Worm (Caenorhabditis elegans) whole organism, L1 larva: ENCODE measurements around the gene C16D9.6.

Experiments used
- aly-2 ChIP-seq: fragments of 150-350 bp; optimal IDR thresholded peaks from 2 replicates; lab custom pipeline; 2014; ENCODE audit warnings: missing biosample characterization, missing genetic modification characterization
- ama-1 ChIP-seq: fragments of 150-350 bp; optimal IDR thresholded peaks from 2 replicates; lab custom pipeline; 2014
- ceh-8 ChIP-seq: fragments of 200-800 bp; sonication (Bioruptor generic); optimal IDR thresholded peaks from 2 replicates; lab custom pipeline; 2018; ENCODE audit warnings: mild to moderate bottlenecking, missing genetic modification characterization, moderate library complexity, missing compliant biosample characterization
- ces-1 ChIP-seq: fragments of 150-350 bp; optimal IDR thresholded peaks from 2 replicates; lab custom pipeline; 2014; ENCODE audit warnings: missing biosample characterization, missing genetic modification reagents, missing genetic modification characterization
- efl-1 ChIP-seq, 4 experiments: fragments of 150-350 bp; optimal IDR thresholded peaks in 3 of 4; peaks in 1 of 4; 1 replicate in 1 of 4; 2 replicates in 3 of 4; lab custom pipeline; 2014; ENCODE audit warnings: missing biosample characterization in 2 of 4, missing genetic modification characterization in 2 of 4, missing genetic modification reagents in 2 of 4
- efl-3 ChIP-seq: fragments of 200-800 bp; sonication (Bioruptor generic); optimal IDR thresholded peaks from 2 replicates; lab custom pipeline; 2018; ENCODE audit warnings: mild to moderate bottlenecking, missing genetic modification characterization, missing compliant biosample characterization
- egl-13 ChIP-seq: sonication (generic microtip); optimal IDR thresholded peaks from 2 replicates; lab custom pipeline; 2016; ENCODE audit warnings: missing genotype, missing genetic modification reagents, missing genetic modification characterization, missing compliant biosample characterization
- elt-2 ChIP-seq: sonication (generic microtip); optimal IDR thresholded peaks from 2 replicates; lab custom pipeline; 2016; ENCODE audit warnings: missing genetic modification characterization, mild to moderate bottlenecking, inconsistent platforms, missing compliant biosample characterization, missing genetic modification reagents
- fkh-10 ChIP-seq: sonication (generic microtip); optimal IDR thresholded peaks from 2 replicates; lab custom pipeline; 2017; ENCODE audit warnings: missing biosample characterization, missing genetic modification reagents, missing genetic modification characterization
- fkh-4 ChIP-seq: sonication (generic microtip); optimal IDR thresholded peaks from 2 replicates; lab custom pipeline; 2016; ENCODE audit warnings: missing compliant biosample characterization, missing genetic modification characterization, borderline replicate concordance
- fkh-8 ChIP-seq: sonication (generic microtip); optimal IDR thresholded peaks from 2 replicates; lab custom pipeline; 2016; ENCODE audit warnings: mild to moderate bottlenecking, missing genetic modification characterization, missing compliant biosample characterization
- grh-1 ChIP-seq: fragments of 200-800 bp; sonication (Bioruptor generic); IDR thresholded peaks from 2 replicates; pipeline ENCODE4 v1.3.6; 2022; ENCODE audit warnings: missing genetic modification reagents, missing genetic modification characterization, missing compliant biosample characterization
- jun-1 ChIP-seq: fragments of 150-350 bp; optimal IDR thresholded peaks from 2 replicates; lab custom pipeline; 2014; ENCODE audit warnings: missing biosample characterization, missing genetic modification reagents, missing genetic modification characterization
- lin-13 ChIP-seq: fragments of 150-350 bp; optimal IDR thresholded peaks from 2 replicates; lab custom pipeline; 2014; ENCODE audit warnings: missing biosample characterization, missing genetic modification reagents, missing genetic modification characterization
- lin-35 ChIP-seq, 2 experiments: fragments of 150-350 bp; optimal IDR thresholded peaks; 2 replicates each; lab custom pipeline; 2014; ENCODE audit warnings: missing biosample characterization in 2 of 2, missing genetic modification characterization in 2 of 2, missing genetic modification reagents in 2 of 2
- lsy-2 ChIP-seq, 2 experiments: fragments of 150-350 bp; optimal IDR thresholded peaks; 2 replicates each; lab custom pipeline; 2014; ENCODE audit warnings: missing biosample characterization in 2 of 2, missing genetic modification characterization in 2 of 2
- mab-9 ChIP-seq: fragments of 200-800 bp; sonication (Bioruptor generic); IDR thresholded peaks from 2 replicates; pipeline ENCODE4 v1.3.6; 2022; ENCODE audit warnings: missing genetic modification reagents, missing genetic modification characterization, missing compliant biosample characterization
- mef-2 ChIP-seq: fragments of 150-350 bp; optimal IDR thresholded peaks from 2 replicates; lab custom pipeline; 2014; ENCODE audit warnings: missing biosample characterization, missing genetic modification characterization
- nhr-12 ChIP-seq: sonication (generic microtip); optimal IDR thresholded peaks from 2 replicates; lab custom pipeline; 2017; ENCODE audit warnings: missing biosample characterization, missing genetic modification characterization
- nhr-47 ChIP-seq: sonication (generic microtip); optimal IDR thresholded peaks from 2 replicates; lab custom pipeline; 2016; ENCODE audit warnings: mild to moderate bottlenecking, missing genetic modification characterization, moderate library complexity, missing compliant biosample characterization
- nhr-71 ChIP-seq: sonication (generic microtip); optimal IDR thresholded peaks from 2 replicates; lab custom pipeline; 2016; ENCODE audit warnings: mild to moderate bottlenecking, missing genetic modification characterization, moderate library complexity, missing compliant biosample characterization
- nhr-85 ChIP-seq: sonication (generic microtip); peaks from one replicate; lab custom pipeline; 2016; ENCODE audit warnings: missing genetic modification characterization, inconsistent platforms, missing compliant biosample characterization
- pag-3 ChIP-seq: sonication (generic microtip); optimal IDR thresholded peaks from 2 replicates; lab custom pipeline; 2017; ENCODE audit warnings: missing genetic modification characterization, mild to moderate bottlenecking, missing compliant biosample characterization, antibody characterized with exemption, borderline replicate concordance; ENCODE audit not compliant: insufficient read depth
- rnt-1 ChIP-seq: sonication (generic microtip); optimal IDR thresholded peaks from 2 replicates; lab custom pipeline; 2016; ENCODE audit warnings: mild to moderate bottlenecking, missing genetic modification characterization, moderate library complexity, missing compliant biosample characterization
- snpc-4 ChIP-seq: fragments of 150-350 bp; optimal IDR thresholded peaks from 2 replicates; lab custom pipeline; 2014; ENCODE audit warnings: missing biosample characterization, missing genetic modification characterization
- sox-4 ChIP-seq: sonication (generic microtip); optimal IDR thresholded peaks from 2 replicates; lab custom pipeline; 2016; ENCODE audit warnings: missing genetic modification characterization, missing compliant biosample characterization
- sup-37 ChIP-seq: fragments of 200-800 bp; sonication (Bioruptor generic); optimal IDR thresholded peaks from 2 replicates; lab custom pipeline; 2018; ENCODE audit warnings: mild to moderate bottlenecking, missing genetic modification characterization, missing compliant biosample characterization
- tbx-2 ChIP-seq: sonication (generic microtip); optimal IDR thresholded peaks from 2 replicates; lab custom pipeline; 2016; ENCODE audit warnings: missing genetic modification characterization, missing compliant biosample characterization
- unc-30 ChIP-seq: sonication (generic microtip); optimal IDR thresholded peaks from 2 replicates; lab custom pipeline; 2017; ENCODE audit warnings: missing biosample characterization, missing genetic modification characterization
- unc-98 ChIP-seq: fragments of 200-800 bp; sonication (Bioruptor generic); IDR thresholded peaks from 2 replicates; pipeline ENCODE4 v1.3.6; 2022; ENCODE audit warnings: missing genetic modification characterization, missing compliant biosample characterization
- vab-15 ChIP-seq: sonication (generic microtip); optimal IDR thresholded peaks from 2 replicates; lab custom pipeline; 2017; ENCODE audit warnings: missing genotype, mild to moderate bottlenecking, missing genetic modification characterization, missing compliant biosample characterization
- ztf-11 ChIP-seq, 2 experiments: sonication (generic microtip); optimal IDR thresholded peaks; 2 replicates each; lab custom pipeline; 2016 to 2017; ENCODE audit warnings: missing genetic modification characterization in 2 of 2, missing biosample characterization in 1 of 2, missing compliant biosample characterization in 1 of 2
- ztf-4 ChIP-seq: fragments of 150-350 bp; optimal IDR thresholded peaks from 2 replicates; lab custom pipeline; 2014; ENCODE audit warnings: missing biosample characterization, missing genetic modification characterization

C16D9.6 gene

DNA sequence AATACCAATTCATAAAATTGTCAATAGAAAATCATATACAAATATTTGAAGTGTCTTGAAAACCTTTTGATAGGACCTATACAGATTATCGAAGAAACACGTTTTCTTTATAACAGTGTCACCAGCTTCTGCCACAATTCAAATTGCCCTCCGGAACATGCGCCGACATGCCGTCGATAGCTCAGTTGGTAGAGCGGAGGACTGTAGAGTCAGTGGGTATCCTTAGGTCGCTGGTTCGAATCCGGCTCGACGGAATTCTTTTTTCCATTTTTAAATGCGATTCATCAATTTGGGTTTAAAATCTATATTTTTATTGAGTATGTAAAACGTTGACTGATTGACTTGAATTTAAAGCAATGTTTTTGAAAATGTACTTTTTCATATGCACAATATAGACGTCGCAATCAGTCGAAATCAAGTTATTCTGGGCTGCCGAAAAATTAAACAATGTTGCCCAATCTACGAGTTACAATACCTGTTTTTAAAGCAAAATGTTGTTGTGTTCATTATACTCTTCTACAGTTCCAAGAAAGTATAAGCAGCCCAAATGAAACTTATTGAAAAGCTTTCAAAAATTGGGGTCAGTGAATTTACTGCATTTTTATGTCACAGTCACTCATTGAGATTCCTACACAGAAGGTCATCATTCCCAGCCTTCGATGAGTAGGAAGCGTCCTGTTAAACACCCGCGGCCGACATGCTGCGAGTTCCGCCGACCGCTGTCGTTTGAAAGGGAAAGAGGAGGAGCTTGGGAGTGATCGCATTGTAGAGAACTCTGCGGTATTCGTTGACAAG is 2.6 kb downstream of the C16D9.6 start (continued):
- TF ChIP-seq sox-4 (tag; lab: Kevin White, UChicago), result no peak
- TF ChIP-seq lsy-2 (tag; optimal IDR thresholded peaks at IDR 0.05; lab: Kevin White, UChicago), result peak; percentile 18 to 70
- peak; percentile 34 for TF ChIP-seq sup-37 (GFP tag; lab: Kevin White, UChicago)
- TF ChIP-seq mab-9 (GFP tag; lab: Robert Waterston, UW), result 0 out of 2 replicates have a peak, but pooled peaks have one; percentile 26
- TF ChIP-seq nhr-85 (tag; lab: Kevin White, UChicago), result peak; percentile 92
- TF ChIP-seq efl-3 (GFP tag; lab: Kevin White, UChicago), result peak; percentile 36
- TF ChIP-seq egl-13 (tag; lab: Kevin White, UChicago), result no peak
- TF ChIP-seq grh-1 (GFP tag; lab: Robert Waterston, UW), result peak; percentile 66; the same call in 1 of the 2 replicates
- TF ChIP-seq nhr-71 (tag; lab: Kevin White, UChicago), result peak; percentile 90
- no peak for TF ChIP-seq ces-1 (GFP tag; lab: Kevin White, UChicago)
- peak; percentile 99 for TF ChIP-seq snpc-4 (tag; lab: Kevin White, UChicago)
- peak in 1 of 2 experiments; percentile 46 for TF ChIP-seq ztf-11 (tag; optimal IDR thresholded peaks at IDR 0.05; lab: Kevin White, UChicago)
- no peak for TF ChIP-seq unc-30
- peak in 1 of 2 experiments; percentile 62 for TF ChIP-seq lin-35 (GFP tag; optimal IDR thresholded peaks at IDR 0.05; lab: Kevin White, UChicago)
- TF ChIP-seq rnt-1 (tag; lab: Kevin White, UChicago), result peak; percentile 95
- peak; percentile 18 for TF ChIP-seq fkh-4 (tag; lab: Kevin White, UChicago)
- TF ChIP-seq vab-15 (tag; lab: Kevin White, UChicago), result no peak
- peak; percentile 90 for TF ChIP-seq nhr-47

DNA sequence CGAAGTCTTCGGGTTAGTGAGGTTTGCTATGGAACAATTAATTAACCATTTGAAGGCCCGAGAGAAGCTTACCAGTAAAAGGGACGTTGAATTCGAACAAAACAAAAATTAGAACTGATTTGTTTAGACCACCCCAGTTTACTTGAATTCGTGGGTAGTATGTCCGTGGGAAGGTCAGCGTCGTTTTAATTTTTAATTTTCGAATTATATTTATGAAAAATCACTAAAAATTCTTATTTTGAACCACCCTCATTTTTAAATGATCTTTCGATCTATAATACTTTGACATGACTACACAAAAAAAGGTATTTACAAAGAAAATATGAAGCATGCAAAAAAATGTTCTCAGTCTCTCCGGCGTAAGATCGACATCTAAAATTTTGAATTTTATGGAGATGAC is 4.7 kb downstream of the C16D9.6 start, which contains the start of gene C16D9.5:
TSS of gene C16D9.5 (minus strand) at position 101 of the 400 bp plus-strand sequence.
- TF ChIP-seq nhr-12 (tag; lab: Kevin White, UChicago), result no peak
- TF ChIP-seq tbx-2 (tag; lab: Kevin White, UChicago), result no peak
- no peak for TF ChIP-seq lin-35 (GFP tag; optimal IDR thresholded peaks at IDR 0.05; lab: Kevin White, UChicago)
- no peak for TF ChIP-seq mef-2 (tag; lab: Kevin White, UChicago)
- no peak for TF ChIP-seq fkh-8 (tag; lab: Kevin White, UChicago)
- no peak for TF ChIP-seq rnt-1 (tag; lab: Kevin White, UChicago)
- TF ChIP-seq aly-2, result no peak
- TF ChIP-seq grh-1 (GFP tag; lab: Robert Waterston, UW), result no peak
- TF ChIP-seq ztf-4, result no peak

DNA sequence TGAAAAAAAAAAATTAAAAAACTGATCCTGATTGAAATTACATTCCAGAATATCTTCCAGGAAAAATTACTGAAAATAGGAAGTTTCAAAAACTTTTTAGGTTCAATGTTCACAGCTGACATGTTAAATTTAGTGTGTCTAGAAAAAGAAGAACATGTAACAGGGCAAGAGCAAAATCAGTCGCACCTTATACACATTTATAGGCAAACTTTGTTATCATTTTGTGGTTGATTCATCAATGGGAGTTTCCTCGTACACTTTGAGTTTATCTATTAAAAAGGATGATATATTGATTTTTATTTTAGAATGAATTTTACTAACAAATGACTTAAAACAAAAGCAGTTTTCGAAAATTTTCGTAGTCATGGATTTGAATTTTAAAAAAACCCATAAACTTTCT is 6.9 kb downstream of the C16D9.6 start:
- TF ChIP-seq nhr-47 (no peak), pag-3 (no peak), elt-2 (tag; lab: Kevin White, UChicago) (peak; percentile 45)

DNA sequence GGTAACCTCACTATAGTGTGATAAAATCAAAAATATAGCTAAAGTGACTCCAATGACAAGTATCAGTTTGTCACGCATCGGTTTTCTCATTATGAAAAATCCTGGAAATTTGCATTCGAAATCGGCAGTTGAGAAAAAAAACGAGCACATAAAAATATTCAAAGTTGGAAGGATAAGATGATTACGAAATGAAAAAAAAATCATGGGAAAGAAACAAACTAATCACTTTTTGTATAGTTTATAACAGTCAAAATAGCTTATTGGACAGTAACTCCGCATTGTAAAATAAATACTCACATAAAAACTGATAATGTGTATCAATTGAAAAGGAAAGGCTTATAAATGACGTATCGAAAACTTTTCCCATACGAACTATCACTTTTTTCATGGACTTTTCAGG is 7.3 kb downstream of the C16D9.6 start, which contains the start of gene C16D9.4:
TSS of gene C16D9.4 (minus strand) at position 101 of the 400 bp plus-strand sequence.
- TF ChIP-seq fkh-10 (GFP tag; lab: Kevin White, UChicago) (no peak), unc-98 (no peak), ama-1 (lab: Kevin White, UChicago) (no peak), rnt-1 (tag; lab: Kevin White, UChicago) (no peak), jun-1 (tag; lab: Kevin White, UChicago) (no peak), lin-13 (no peak), aly-2 (no peak), ceh-8 (no peak), efl-1 (optimal IDR thresholded peaks at IDR 0.05; lab: Kevin White, UChicago) (no peak), efl-1 (GFP tag; optimal IDR thresholded peaks at IDR 0.05 in 1 of 2; lab: Kevin White, UChicago) (no peak)
